Worm (Caenorhabditis elegans): ENCODE data around the gene drr-2.

DNA sequence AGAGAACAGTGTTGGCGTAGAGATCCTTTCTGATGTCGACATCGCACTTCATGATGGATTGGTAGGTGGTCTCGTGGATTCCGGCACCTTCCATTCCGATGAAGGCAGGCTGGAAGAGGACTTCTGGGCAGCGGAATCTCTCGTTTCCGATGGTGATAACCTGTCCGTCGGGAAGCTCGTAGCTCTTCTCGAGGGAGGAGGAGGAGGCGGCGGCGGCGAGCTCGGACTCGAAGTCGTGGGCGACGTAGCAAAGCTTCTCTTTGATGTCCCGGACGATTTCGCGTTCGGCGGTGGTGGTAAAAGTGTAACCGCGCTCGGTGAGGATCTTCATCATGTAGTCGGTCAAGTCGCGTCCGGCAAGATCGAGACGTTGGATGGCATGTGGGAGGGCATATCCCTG is 38.5 kb downstream of the drr-2 start:
- TF ChIP-seq atf-7 (tag; optimal IDR thresholded peaks at IDR 0.05) (no peak), ceh-91 (GFP tag; IDR thresholded peaks at IDR 0.05) (no peak), Y79H2A.3 (GFP tag; conservative IDR thresholded peaks at IDR 0.05) (no peak), hsf-1 (GFP tag; IDR thresholded peaks at IDR 0.05) (no peak), K11D2.4 (GFP tag; IDR thresholded peaks at IDR 0.05) (no peak)
